Fruit fly (Drosophila melanogaster) S2 (cell line): ENCODE data around the gene CG14627.

Experiments used
- CG8478 ChIP-seq: fragments of >200 bp; optimal IDR thresholded peaks from 2 replicates; lab custom pipeline; 2018
- CTCF ChIP-seq, 2 experiments: fragments of >200 bp; optimal IDR thresholded peaks; 2 replicates each; lab custom pipeline; 2018

DNA sequence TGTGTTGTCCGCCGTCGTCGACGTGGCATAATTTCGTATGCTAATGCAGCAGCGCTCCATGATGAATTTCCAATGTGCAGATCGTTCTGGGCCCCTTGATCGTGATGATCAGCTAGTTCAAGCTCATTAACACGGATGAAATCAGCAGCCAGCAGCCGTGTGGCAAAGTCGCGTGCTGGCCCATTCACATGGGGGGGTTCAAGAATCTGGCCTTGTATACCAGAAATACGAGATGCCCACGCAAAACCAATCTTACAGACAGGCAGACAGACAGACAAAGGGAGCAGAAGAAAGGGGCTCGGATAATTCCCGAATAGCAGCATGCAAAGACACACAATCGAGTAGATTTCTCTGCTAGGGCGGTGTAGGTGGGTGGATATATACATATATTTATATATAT is 48.1 kb downstream of the CG14627 start:
- TF ChIP-seq CTCF (optimal IDR thresholded peaks at IDR 0.05; lab: Kevin White, UChicago): no peak
- TF ChIP-seq CG8478 (lab: Kevin White, UChicago): no peak
